Worm (Caenorhabditis elegans) whole organism, L2 larva: Measurements from ENCODE around the gene mtm-9.

Experiments used
- C34F6.9 ChIP-seq: fragments of 150-350 bp; optimal IDR thresholded peaks from 2 replicates; lab custom pipeline; 2014; ENCODE audit warnings: missing biosample characterization, missing genetic modification characterization
- R02D3.7 ChIP-seq: fragments of 150-350 bp; optimal IDR thresholded peaks from 2 replicates; lab custom pipeline; 2014; ENCODE audit warnings: missing biosample characterization, missing genetic modification characterization
- Y55F3AM.14 ChIP-seq: fragments of 200-800 bp; sonication (Bioruptor generic); optimal IDR thresholded peaks from 2 replicates; lab custom pipeline; 2018; ENCODE audit warnings: mild to moderate bottlenecking, missing genetic modification characterization, missing compliant biosample characterization
- ZK546.5 ChIP-seq: sonication (generic microtip); optimal IDR thresholded peaks from 2 replicates; lab custom pipeline; 2017; ENCODE audit warnings: missing biosample characterization, missing genetic modification characterization
- aly-2 ChIP-seq: fragments of 150-350 bp; optimal IDR thresholded peaks from 2 replicates; lab custom pipeline; 2014; ENCODE audit warnings: missing biosample characterization, missing genetic modification characterization
- ama-1 ChIP-seq: fragments of 150-350 bp; optimal IDR thresholded peaks from 2 replicates; lab custom pipeline; 2018; ENCODE audit warnings: inconsistent platforms
- ceh-16 ChIP-seq: fragments of 150-350 bp; optimal IDR thresholded peaks from 2 replicates; lab custom pipeline; 2014; ENCODE audit warnings: missing biosample characterization, missing genetic modification characterization
- dmd-4 ChIP-seq: sonication (generic microtip); optimal IDR thresholded peaks from 2 replicates; lab custom pipeline; 2017; ENCODE audit warnings: missing biosample characterization, missing genetic modification characterization
- egl-27 ChIP-seq: sonication (generic microtip); optimal IDR thresholded peaks from 3 replicates; lab custom pipeline; 2017; ENCODE audit warnings: missing biosample characterization, missing genetic modification reagents, missing genetic modification characterization
- elt-1 ChIP-seq: fragments of 150-350 bp; optimal IDR thresholded peaks from 2 replicates; lab custom pipeline; 2014; ENCODE audit warnings: missing biosample characterization, missing genetic modification characterization
- fos-1 ChIP-seq: fragments of 150-350 bp; optimal IDR thresholded peaks from 2 replicates; lab custom pipeline; 2014; ENCODE audit warnings: missing biosample characterization, missing genetic modification characterization
- gmeb-1 ChIP-seq: fragments of 150-350 bp; optimal IDR thresholded peaks from 2 replicates; lab custom pipeline; 2014; ENCODE audit warnings: missing biosample characterization, missing genetic modification characterization
- lin-11 ChIP-seq: fragments of 150-350 bp; sonication (generic microtip); optimal IDR thresholded peaks from 2 replicates; lab custom pipeline; 2014; ENCODE audit warnings: missing biosample characterization, missing genetic modification characterization, inconsistent platforms, mixed read lengths
- lin-13 ChIP-seq: fragments of 150-350 bp; optimal IDR thresholded peaks from 2 replicates; lab custom pipeline; 2014; ENCODE audit warnings: missing biosample characterization, missing genetic modification reagents, missing genetic modification characterization
- lsy-2 ChIP-seq, 2 experiments: fragments of 150-350 bp in 1 of 2; sonication (generic microtip) in 1 of 2; optimal IDR thresholded peaks; 2 replicates each; lab custom pipeline; 2014 to 2017; ENCODE audit warnings: missing biosample characterization in 2 of 2, missing genetic modification characterization in 2 of 2
- mab-5 ChIP-seq: fragments of 150-350 bp; optimal IDR thresholded peaks from 2 replicates; lab custom pipeline; 2014; ENCODE audit warnings: missing biosample characterization, missing genetic modification characterization
- mbf-1 ChIP-seq: sonication (generic microtip); optimal IDR thresholded peaks from 2 replicates; lab custom pipeline; 2017; ENCODE audit warnings: missing biosample characterization, missing genetic modification characterization
- nhr-11 ChIP-seq: fragments of 150-350 bp; optimal IDR thresholded peaks from 2 replicates; lab custom pipeline; 2014; ENCODE audit warnings: missing biosample characterization, missing genetic modification characterization
- nhr-12 ChIP-seq: fragments of 150-350 bp; optimal IDR thresholded peaks from 2 replicates; lab custom pipeline; 2014; ENCODE audit warnings: missing biosample characterization, missing genetic modification characterization
- nhr-129 ChIP-seq: fragments of 150-350 bp; optimal IDR thresholded peaks from 2 replicates; lab custom pipeline; 2014; ENCODE audit warnings: missing biosample characterization, missing genetic modification characterization
- nhr-21 ChIP-seq: fragments of 150-350 bp; optimal IDR thresholded peaks from 2 replicates; lab custom pipeline; 2014; ENCODE audit warnings: missing biosample characterization, missing genetic modification characterization
- nhr-23 ChIP-seq: fragments of 150-350 bp; optimal IDR thresholded peaks from 2 replicates; lab custom pipeline; 2014; ENCODE audit warnings: missing biosample characterization, missing genetic modification reagents, missing genetic modification characterization
- nhr-237 ChIP-seq: fragments of 150-350 bp; optimal IDR thresholded peaks from 2 replicates; lab custom pipeline; 2014; ENCODE audit warnings: missing biosample characterization, missing genetic modification characterization
- nhr-6 ChIP-seq: fragments of 150-350 bp; optimal IDR thresholded peaks from 2 replicates; lab custom pipeline; 2014; ENCODE audit warnings: missing biosample characterization, missing genetic modification characterization
- nhr-77 ChIP-seq: fragments of 150-350 bp; optimal IDR thresholded peaks from 2 replicates; lab custom pipeline; 2014; ENCODE audit warnings: missing biosample characterization, missing genetic modification characterization
- sem-4 ChIP-seq: fragments of 150-350 bp; optimal IDR thresholded peaks from 2 replicates; lab custom pipeline; 2014; ENCODE audit warnings: missing biosample characterization, missing genetic modification reagents, missing genetic modification characterization
- sma-9 ChIP-seq, 2 experiments: fragments of 150-350 bp in 1 of 2; sonication (generic microtip) in 1 of 2; optimal IDR thresholded peaks; 2 replicates each; lab custom pipeline; 2014 to 2016; ENCODE audit warnings: missing genetic modification characterization in 2 of 2, mild to moderate bottlenecking in 1 of 2, missing biosample characterization in 1 of 2, missing compliant biosample characterization in 1 of 2, missing genetic modification reagents in 1 of 2, moderate library complexity in 1 of 2
- unc-55 ChIP-seq: fragments of 150-350 bp; sonication (generic microtip); optimal IDR thresholded peaks from 3 replicates; lab custom pipeline; 2014; ENCODE audit warnings: missing biosample characterization, missing genetic modification reagents, missing genetic modification characterization
- unc-62 ChIP-seq: fragments of 150-350 bp; optimal IDR thresholded peaks from 2 replicates; lab custom pipeline; 2014; ENCODE audit warnings: missing biosample characterization, missing genetic modification reagents, missing genetic modification characterization
- zag-1 ChIP-seq: fragments of 150-350 bp; optimal IDR thresholded peaks from 2 replicates; lab custom pipeline; 2014; ENCODE audit warnings: missing biosample characterization, missing genetic modification characterization
- ztf-1 ChIP-seq: fragments of 200-800 bp; sonication (Bioruptor generic); conservative IDR thresholded peaks from 2 replicates; pipeline ENCODE4 v1.3.6; 2022; ENCODE audit warnings: missing genetic modification characterization, missing compliant biosample characterization
- ztf-11 ChIP-seq: sonication (generic microtip); optimal IDR thresholded peaks from 2 replicates; lab custom pipeline; 2017; ENCODE audit warnings: missing biosample characterization, missing genetic modification characterization
- ztf-4 ChIP-seq: fragments of 150-350 bp; optimal IDR thresholded peaks from 2 replicates; lab custom pipeline; 2014; ENCODE audit warnings: missing biosample characterization, missing genetic modification characterization

Gene mtm-9

ce11 chrV:3776086-3776589 lies 32.8 kb downstream of the mtm-9 start, which contains the start of gene cysl-3:
Gene cysl-3, minus strand, starts transcription at chrV:3776136.
- TF ChIP-seq nhr-11 (tag; lab: Kevin White, UChicago) (no peak), lin-11 (tag; lab: Kevin White, UChicago) (no peak), ceh-16 (no peak), ZK546.5 (tag; lab: Kevin White, UChicago) (no peak), sem-4 (tag; lab: Kevin White, UChicago) (no peak), unc-55 (GFP tag; lab: Kevin White, UChicago) (no peak), R02D3.7 (tag; lab: Kevin White, UChicago) (no peak), egl-27 (tag; lab: Kevin White, UChicago) (no peak), ztf-4 (tag; lab: Kevin White, UChicago) (no peak)
- TF ChIP-seq, all 48 proteins: peak for 0

- TF ChIP-seq ztf-4 (tag; lab: Kevin White, UChicago) (no peak), nhr-129 (peak; percentile 16), sma-9 (GFP tag; optimal IDR thresholded peaks at IDR 0.05; lab: Kevin White, UChicago) (peak; percentile 31), sma-9 (tag; optimal IDR thresholded peaks at IDR 0.05; lab: Kevin White, UChicago) (no peak), gmeb-1 (tag; lab: Kevin White, UChicago) (peak; percentile 49), fos-1 (tag; lab: Kevin White, UChicago) (peak; percentile 61), nhr-6 (tag; lab: Kevin White, UChicago) (no peak)
- TF ChIP-seq, all 48 proteins: peak for 4
These were observed 33.6 kb downstream of the mtm-9 start for ce11 chrV:3776946-3777345.

ce11 chrV:3784167-3784734 lies 40.9 kb downstream of the mtm-9 start, which contains the start of gene R08F11.1:
Gene R08F11.1, minus strand, starts transcription at chrV:3784217.
- TF ChIP-seq Y55F3AM.14 (GFP tag; lab: Kevin White, UChicago), result no peak
- TF ChIP-seq fos-1 (tag; lab: Kevin White, UChicago), result peak; percentile 26
- TF ChIP-seq gmeb-1 (tag; lab: Kevin White, UChicago), result peak; percentile 15

- no peak for TF ChIP-seq ztf-11
- TF ChIP-seq lin-13 (GFP tag; lab: Kevin White, UChicago), result no peak
- no peak for TF ChIP-seq lsy-2 (tag; optimal IDR thresholded peaks at IDR 0.05; lab: Kevin White, UChicago)
- TF ChIP-seq sma-9 (GFP tag; optimal IDR thresholded peaks at IDR 0.05; lab: Kevin White, UChicago), result no peak
- no peak for TF ChIP-seq sma-9 (tag; optimal IDR thresholded peaks at IDR 0.05; lab: Kevin White, UChicago)
- TF ChIP-seq nhr-12, result no peak
- peak; percentile 21 for TF ChIP-seq C34F6.9 (tag; lab: Kevin White, UChicago)
These were observed 45.2 kb downstream of the mtm-9 start for ce11 chrV:3788538-3788937.

ce11 chrV:3789770-3790169 lies 46.4 kb downstream of the mtm-9 start, which contains the start of gene R08F11.7:
Gene R08F11.7, plus strand, starts transcription at chrV:3790070.
- TF ChIP-seq unc-62 (GFP tag; lab: Kevin White, UChicago) (no peak), zag-1 (no peak), gmeb-1 (tag; lab: Kevin White, UChicago) (no peak), lsy-2 (tag; optimal IDR thresholded peaks at IDR 0.05; lab: Kevin White, UChicago) (no peak), nhr-237 (tag; lab: Kevin White, UChicago) (no peak), aly-2 (tag; lab: Kevin White, UChicago) (no peak), ama-1 (lab: Kevin White, UChicago) (no peak), elt-1 (no peak), R02D3.7 (tag; lab: Kevin White, UChicago) (no peak), dmd-4 (tag; lab: Kevin White, UChicago) (no peak), unc-55 (GFP tag; lab: Kevin White, UChicago) (no peak), nhr-21 (tag; lab: Kevin White, UChicago) (no peak), nhr-11 (tag; lab: Kevin White, UChicago) (no peak), sem-4 (tag; lab: Kevin White, UChicago) (no peak), ztf-4 (tag; lab: Kevin White, UChicago) (no peak), mab-5 (no peak)

ce11 chrV:3790424-3790823 lies 47.0 kb downstream of the mtm-9 start:
- TF ChIP-seq nhr-77 (no peak), mbf-1 (tag; lab: Kevin White, UChicago) (no peak), ztf-1 (GFP tag; lab: Robert Waterston, UW) (no peak), nhr-23 (no peak), ceh-16 (no peak)
